Worm (Caenorhabditis elegans) whole organism, young adult: ENCODE results near the gene col-3.

ENCODE experiments used
- B0019.2 ChIP-seq: fragments of 200-800 bp; sonication (Bioruptor generic); conservative IDR thresholded peaks from 2 replicates; pipeline ENCODE4 v1.3.6; 2022; ENCODE audit warnings: missing genetic modification reagents, missing genetic modification characterization, missing compliant biosample characterization
- B0336.3 ChIP-seq: fragments of 200-800 bp; sonication (Bioruptor generic); IDR thresholded peaks from 2 replicates; pipeline ENCODE4 v1.3.6; 2022; ENCODE audit warnings: missing genetic modification characterization, missing compliant biosample characterization
- F37B4.10 ChIP-seq: fragments of 200-800 bp; sonication (Bioruptor generic); IDR thresholded peaks from 2 replicates; pipeline ENCODE4 v1.3.6; 2022; ENCODE audit warnings: missing genetic modification characterization, missing compliant biosample characterization
- F57A8.1 ChIP-seq: fragments of 200-800 bp; sonication (Bioruptor generic); optimal IDR thresholded peaks from 2 replicates; lab custom pipeline; 2018; ENCODE audit warnings: mild to moderate bottlenecking, missing genetic modification characterization, moderate library complexity, missing compliant biosample characterization
- K12H6.12 ChIP-seq: fragments of 200-800 bp; sonication (Bioruptor generic); optimal IDR thresholded peaks from 2 replicates; lab custom pipeline; 2018; ENCODE audit warnings: mild to moderate bottlenecking, missing genetic modification characterization, missing compliant biosample characterization
- T26A5.8 ChIP-seq: sonication (generic microtip); optimal IDR thresholded peaks from 2 replicates; lab custom pipeline; 2016; ENCODE audit warnings: missing genetic modification characterization, missing compliant biosample characterization
- Y53F4B.3 ChIP-seq: fragments of 200-800 bp; sonication (Bioruptor generic); IDR thresholded peaks from 2 replicates; pipeline ENCODE4 v1.3.6; 2022; ENCODE audit warnings: missing genetic modification reagents, missing genetic modification characterization, missing compliant biosample characterization
- Y53G8AR.9 ChIP-seq: fragments of 200-800 bp; sonication (Bioruptor generic); conservative IDR thresholded peaks from 2 replicates; pipeline ENCODE4 v1.3.6; 2022; ENCODE audit warnings: missing genetic modification reagents, missing genetic modification characterization, missing compliant biosample characterization
- akir-1 ChIP-seq: fragments of 200-800 bp; sonication (Bioruptor generic); optimal IDR thresholded peaks from 2 replicates; lab custom pipeline; 2018; ENCODE audit warnings: mild to moderate bottlenecking, missing genetic modification characterization, moderate library complexity, missing compliant biosample characterization
- aptf-2 ChIP-seq: fragments of 200-800 bp; sonication (Bioruptor generic); conservative IDR thresholded peaks from 2 replicates; pipeline ENCODE4 v1.3.6; 2022; ENCODE audit warnings: missing genetic modification reagents, missing genetic modification characterization, missing compliant biosample characterization
- attf-6 ChIP-seq: fragments of 200-800 bp; sonication (Bioruptor generic); IDR thresholded peaks from 2 replicates; pipeline ENCODE4 v1.3.6; 2022; ENCODE audit warnings: missing genetic modification reagents, missing genetic modification characterization, missing compliant biosample characterization
- cebp-1 ChIP-seq, 2 experiments: fragments of 200-800 bp in 1 of 2; sonication (Bioruptor generic) in 1 of 2; sonication (generic microtip) in 1 of 2; IDR thresholded peaks in 1 of 2; optimal IDR thresholded peaks in 1 of 2; 2 replicates each; pipeline versions ENCODE4 v1.3.6 to Lab custom; 2017 to 2022; ENCODE audit warnings: missing compliant biosample characterization in 2 of 2, missing genetic modification characterization in 2 of 2, mild to moderate bottlenecking in 1 of 2, missing genetic modification reagents in 1 of 2, moderate library complexity in 1 of 2
- cebp-2 ChIP-seq: fragments of 200-800 bp; sonication (Bioruptor generic); IDR thresholded peaks from 2 replicates; pipeline ENCODE4 v1.3.6; 2022; ENCODE audit warnings: missing genetic modification characterization, missing compliant biosample characterization
- ceh-91 ChIP-seq: fragments of 200-800 bp; sonication (Bioruptor generic); IDR thresholded peaks from 2 replicates; pipeline ENCODE4 v1.3.6; 2022; ENCODE audit warnings: missing genetic modification reagents, missing genetic modification characterization, missing compliant biosample characterization
- die-1 ChIP-seq: sonication (generic microtip); optimal IDR thresholded peaks from 2 replicates; lab custom pipeline; 2016; ENCODE audit warnings: missing genotype, mild to moderate bottlenecking, missing genetic modification characterization, missing compliant biosample characterization
- ekl-4 ChIP-seq: fragments of 200-800 bp; sonication (Bioruptor generic); IDR thresholded peaks from 2 replicates; pipeline ENCODE4 v1.3.6; 2022; ENCODE audit warnings: missing genetic modification reagents, missing genetic modification characterization, missing compliant biosample characterization
- ets-4 ChIP-seq: fragments of 200-800 bp; sonication (Bioruptor generic); optimal IDR thresholded peaks from 2 replicates; lab custom pipeline; 2018; ENCODE audit warnings: mild to moderate bottlenecking, missing genetic modification characterization, missing compliant biosample characterization
- hmg-1.2 ChIP-seq: fragments of 200-800 bp; sonication (Bioruptor generic); IDR thresholded peaks from 2 replicates; pipeline ENCODE4 v1.3.6; 2022; ENCODE audit warnings: missing genetic modification reagents, missing genetic modification characterization, missing compliant biosample characterization
- let-607 ChIP-seq, 2 experiments: fragments of 200-800 bp in 1 of 2; sonication (Bioruptor generic) in 1 of 2; sonication (generic microtip) in 1 of 2; optimal IDR thresholded peaks; 2 replicates each; lab custom pipeline; 2016 to 2018; ENCODE audit warnings: mild to moderate bottlenecking in 2 of 2, missing compliant biosample characterization in 2 of 2, missing genetic modification characterization in 2 of 2, moderate library complexity in 2 of 2, missing genotype in 1 of 2
- lin-54 ChIP-seq: fragments of 200-800 bp; sonication (Bioruptor generic); optimal IDR thresholded peaks from 2 replicates; lab custom pipeline; 2018; ENCODE audit warnings: mild to moderate bottlenecking, missing genetic modification characterization, missing compliant biosample characterization
- lir-1 ChIP-seq: fragments of 200-800 bp; sonication (Bioruptor generic); conservative IDR thresholded peaks from 2 replicates; pipeline ENCODE4 v1.3.6; 2022; ENCODE audit warnings: missing genetic modification reagents, missing genetic modification characterization, missing compliant biosample characterization
- mxl-1 ChIP-seq: sonication (generic microtip); optimal IDR thresholded peaks from 2 replicates; lab custom pipeline; 2016; ENCODE audit warnings: missing genetic modification characterization, missing compliant biosample characterization
- nhr-179 ChIP-seq: sonication (generic microtip); optimal IDR thresholded peaks from 2 replicates; lab custom pipeline; 2016; ENCODE audit warnings: mild to moderate bottlenecking, missing genetic modification characterization, missing compliant biosample characterization
- pha-4 ChIP-seq: fragments of 150-350 bp; sonication (generic microtip); optimal IDR thresholded peaks from 2 replicates; lab custom pipeline; 2014; ENCODE audit warnings: missing biosample characterization, missing genetic modification reagents, missing genetic modification characterization
- sea-2 ChIP-seq: fragments of 200-800 bp; sonication (Bioruptor generic); IDR thresholded peaks from 2 replicates; pipeline ENCODE4 v1.3.6; 2022; ENCODE audit warnings: missing genetic modification characterization, missing compliant biosample characterization
- snpc-1.1 ChIP-seq: sonication (generic microtip); optimal IDR thresholded peaks from 2 replicates; lab custom pipeline; 2017; ENCODE audit warnings: missing genetic modification characterization, mild to moderate bottlenecking, missing compliant biosample characterization, antibody characterized with exemption, moderate library complexity, missing genotype, missing genetic modification reagents; ENCODE audit not compliant: insufficient read depth
- snpc-3.4 ChIP-seq: sonication (generic microtip); optimal IDR thresholded peaks from 2 replicates; lab custom pipeline; 2017; ENCODE audit warnings: missing genetic modification characterization, mild to moderate bottlenecking, missing compliant biosample characterization, antibody characterized with exemption, moderate library complexity, missing genotype, missing genetic modification reagents
- snpc-4 ChIP-seq, 5 experiments: fragments of 150-350 bp in 1 of 5; sonication (generic microtip) in 4 of 5; optimal IDR thresholded peaks; 2 replicates each; lab custom pipeline; 2014 to 2018; ENCODE audit warnings: missing genetic modification characterization in 5 of 5, missing biosample characterization in 3 of 5, antibody characterized with exemption in 2 of 5, mild to moderate bottlenecking in 2 of 5, missing compliant biosample characterization in 2 of 5, missing genotype in 2 of 5, moderate library complexity in 2 of 5, missing genetic modification reagents in 1 of 5
- sptf-2 ChIP-seq: fragments of 200-800 bp; sonication (Bioruptor generic); optimal IDR thresholded peaks from 2 replicates; lab custom pipeline; 2018; ENCODE audit warnings: mild to moderate bottlenecking, missing genetic modification characterization, missing compliant biosample characterization
- tlf-1 ChIP-seq: fragments of 200-800 bp; sonication (Bioruptor generic); optimal IDR thresholded peaks from 2 replicates; lab custom pipeline; 2018; ENCODE audit warnings: mild to moderate bottlenecking, missing genetic modification characterization, missing compliant biosample characterization
- unc-62 ChIP-seq: fragments of 150-350 bp; optimal IDR thresholded peaks from 2 replicates; lab custom pipeline; 2014; ENCODE audit warnings: missing biosample characterization, missing genetic modification reagents, missing genetic modification characterization
- xnd-1 ChIP-seq: sonication (generic microtip); optimal IDR thresholded peaks from 2 replicates; lab custom pipeline; 2016; ENCODE audit warnings: missing genotype, missing genetic modification reagents, missing genetic modification characterization, missing compliant biosample characterization
- ztf-26 ChIP-seq: sonication (generic microtip); optimal IDR thresholded peaks from 2 replicates; lab custom pipeline; 2017; ENCODE audit warnings: missing genetic modification characterization, missing compliant biosample characterization
- ztf-28 ChIP-seq: fragments of 200-800 bp; sonication (Bioruptor generic); IDR thresholded peaks from 2 replicates; pipeline ENCODE4 v1.3.6; 2022; ENCODE audit warnings: missing genetic modification reagents, missing genetic modification characterization, missing compliant biosample characterization

The col-3 gene

DNA sequence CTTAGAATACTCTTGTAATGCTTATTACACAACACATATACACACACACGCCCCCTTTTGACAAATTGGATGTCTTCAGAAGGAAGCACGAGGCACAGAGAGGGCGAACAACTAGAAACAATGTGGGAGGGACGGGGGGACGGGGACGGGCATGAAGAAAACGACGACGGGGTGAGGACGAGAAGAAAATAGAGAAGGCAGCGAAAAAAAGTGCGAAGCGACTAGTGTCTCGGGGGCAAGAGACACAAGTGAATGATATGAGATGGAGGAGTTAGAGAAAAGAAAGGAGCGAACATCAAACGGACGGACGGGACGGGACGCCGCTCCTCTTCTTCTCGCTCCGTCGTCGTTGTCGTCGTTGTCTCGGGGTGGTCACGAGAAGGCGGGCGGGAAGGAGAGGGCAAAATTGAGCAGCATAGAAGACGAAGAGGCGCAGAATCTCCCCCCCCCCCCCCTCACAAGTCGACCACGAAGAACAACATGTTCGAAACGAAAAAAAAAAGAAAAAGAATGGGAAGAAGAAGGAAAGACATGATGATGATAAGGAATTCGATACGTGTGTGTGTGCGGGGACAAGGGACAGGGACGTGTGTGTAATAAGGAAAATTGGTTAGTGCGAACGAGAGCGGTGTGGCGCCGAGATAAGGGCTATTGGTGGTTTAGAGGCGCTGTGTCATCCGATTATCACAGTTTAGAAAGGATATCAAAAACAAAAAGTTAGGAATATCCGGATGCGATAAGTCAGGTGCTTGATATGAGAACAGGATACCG is 29.5 kb upstream of the col-3 start (continued):
- TF ChIP-seq cebp-1 (GFP tag; IDR thresholded peaks at IDR 0.05; lab: Robert Waterston, UW) = peak; percentile 49; the same call in 1 of the 2 replicates
- TF ChIP-seq cebp-1 (tag; optimal IDR thresholded peaks at IDR 0.05; lab: Kevin White, UChicago) = peak; percentile 94
- TF ChIP-seq akir-1 (GFP tag; lab: Kevin White, UChicago) = no peak
- no peak for TF ChIP-seq B0019.2 (GFP tag; lab: Robert Waterston, UW)
- TF ChIP-seq Y53F4B.3 (GFP tag; lab: Robert Waterston, UW) = no peak
- no peak for TF ChIP-seq snpc-1.1
- TF ChIP-seq F57A8.1 (GFP tag; lab: Kevin White, UChicago) = no peak
- TF ChIP-seq ztf-28 (GFP tag; lab: Robert Waterston, UW) = no peak
- no peak for TF ChIP-seq pha-4 (tag; lab: Kevin White, UChicago)
- no peak for TF ChIP-seq aptf-2
- TF ChIP-seq let-607 (tag; optimal IDR thresholded peaks at IDR 0.05; lab: Kevin White, UChicago) = peak; percentile 70 to 80
- peak; percentile 36 for TF ChIP-seq snpc-4 (GFP tag; optimal IDR thresholded peaks at IDR 0.05; lab: Kevin White, UChicago)
- TF ChIP-seq snpc-4 (tag; optimal IDR thresholded peaks at IDR 0.05; lab: Kevin White, UChicago) = peak; percentile 1 to 71 (median 68)
- TF ChIP-seq lir-1 (GFP tag; lab: Robert Waterston, UW) = peak; percentile 59; the same call in 1 of the 2 replicates
- no peak; the same call in none of the 2 replicates for TF ChIP-seq B0336.3 (GFP tag; lab: Robert Waterston, UW)
- peak; percentile 92 for TF ChIP-seq ets-4 (GFP tag; lab: Kevin White, UChicago)
- TF ChIP-seq sea-2 (GFP tag; lab: Robert Waterston, UW) = no peak
- TF ChIP-seq xnd-1 (tag; lab: Kevin White, UChicago) = no peak
- TF ChIP-seq Y53G8AR.9 (GFP tag; lab: Robert Waterston, UW) = no peak
- TF ChIP-seq cebp-2 (GFP tag; lab: Robert Waterston, UW) = no peak
- peak; percentile 77 for TF ChIP-seq hmg-1.2
- TF ChIP-seq ztf-26 (tag; lab: Kevin White, UChicago) = peak; percentile 93
- TF ChIP-seq F37B4.10 (GFP tag; lab: Robert Waterston, UW) = 0 out of 2 replicates have a peak, but pooled peaks have one; percentile 67
- no peak for TF ChIP-seq sptf-2
- no peak for TF ChIP-seq ceh-91 (GFP tag; lab: Robert Waterston, UW)
- no peak for TF ChIP-seq unc-62 (GFP tag; lab: Kevin White, UChicago)
- no peak for TF ChIP-seq T26A5.8 (tag; lab: Kevin White, UChicago)
- no peak for TF ChIP-seq attf-6 (GFP tag; lab: Robert Waterston, UW)
- TF ChIP-seq tlf-1 (GFP tag; lab: Kevin White, UChicago) = peak; percentile 52
- no peak for TF ChIP-seq mxl-1 (tag; lab: Kevin White, UChicago)
- peak; percentile 66 for TF ChIP-seq die-1
- peak; percentile 18 for TF ChIP-seq snpc-3.4 (tag; lab: Kevin White, UChicago)
- peak; percentile 57 for TF ChIP-seq lin-54 (GFP tag; lab: Kevin White, UChicago)
- TF ChIP-seq nhr-179 (tag; lab: Kevin White, UChicago) = no peak

DNA sequence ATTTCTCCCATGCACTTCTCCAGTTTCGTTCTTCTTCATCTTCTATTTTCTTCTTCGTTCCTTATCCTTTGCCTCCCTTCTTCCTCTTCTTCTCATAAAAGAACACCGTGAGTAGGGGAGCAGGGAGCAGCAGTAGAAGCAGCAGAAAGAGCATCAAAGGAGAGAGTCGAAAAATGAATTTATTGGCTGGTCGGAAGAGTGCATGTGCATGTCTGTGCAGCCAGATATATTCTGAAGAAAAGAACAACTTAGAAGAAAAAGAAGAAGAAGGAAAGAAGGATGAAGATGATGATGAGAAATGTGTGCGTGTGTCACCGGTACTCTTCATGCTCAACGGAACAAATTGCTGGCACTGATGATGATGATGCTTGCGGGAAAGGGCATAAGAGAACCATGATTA is 28.3 kb upstream of the col-3 start:
- TF ChIP-seq ekl-4 (GFP tag; lab: Robert Waterston, UW) (no peak), K12H6.12 (tag; lab: Kevin White, UChicago) (peak; percentile 16)
